Fruit fly (Drosophila melanogaster) whole organism, embryonic: ENCODE data around the gene Sox21a.

ENCODE experiments used
- CG10321 ChIP-seq: fragments of 200-800 bp; sonication (Bioruptor generic); IDR thresholded peaks from 2 replicates; pipeline ENCODE4 v1.3.6; 2022; ENCODE audit warnings: missing biosample characterization, missing genetic modification characterization
- CG10431 ChIP-seq: fragments of 200-800 bp; sonication (Bioruptor generic); optimal IDR thresholded peaks from 3 replicates; lab custom pipeline; 2018; ENCODE audit warnings: missing biosample characterization, mild to moderate bottlenecking, missing genetic modification characterization
- CG12236 ChIP-seq: fragments of 200-800 bp; sonication (Bioruptor generic); optimal IDR thresholded peaks from 2 replicates; lab custom pipeline; 2016; ENCODE audit warnings: missing biosample characterization, missing genetic modification characterization
- CG13424 ChIP-seq: fragments of 200-800 bp; sonication (Bioruptor generic); optimal IDR thresholded peaks from 2 replicates; lab custom pipeline; 2019; ENCODE audit warnings: missing biosample characterization, mild to moderate bottlenecking, missing genetic modification characterization, moderate library complexity
- CG13775 ChIP-seq: fragments of 200-800 bp; sonication (Bioruptor generic); optimal IDR thresholded peaks from 3 replicates; lab custom pipeline; 2017; ENCODE audit warnings: missing biosample characterization, mild to moderate bottlenecking, missing genetic modification characterization
- CG15514 ChIP-seq: fragments of 200-800 bp; sonication (Bioruptor generic); optimal IDR thresholded peaks from 3 replicates; lab custom pipeline; 2017; ENCODE audit warnings: missing biosample characterization, missing genetic modification characterization, mild to moderate bottlenecking, moderate library complexity, missing genetic modification reagents
- CG16863 ChIP-seq: fragments of 200-800 bp; sonication (Bioruptor generic); optimal IDR thresholded peaks from 3 replicates; lab custom pipeline; 2016; ENCODE audit warnings: missing biosample characterization, missing genetic modification characterization
- CG17829 ChIP-seq: fragments of 200-800 bp; optimal IDR thresholded peaks from 2 replicates; lab custom pipeline; 2019; ENCODE audit warnings: missing biosample characterization, mild to moderate bottlenecking, missing genetic modification characterization, moderate library complexity
- CG18764 ChIP-seq: fragments of 200-800 bp; sonication (Bioruptor generic); optimal IDR thresholded peaks from 3 replicates; lab custom pipeline; 2016; ENCODE audit warnings: missing biosample characterization, missing genetic modification characterization
- CG2712 ChIP-seq: fragments of 200-800 bp; optimal IDR thresholded peaks from 3 replicates; lab custom pipeline; 2019; ENCODE audit warnings: missing biosample characterization, mild to moderate bottlenecking, missing genetic modification characterization, moderate library complexity
- CG30431 ChIP-seq: fragments of 200-800 bp; sonication (Bioruptor generic); optimal IDR thresholded peaks from 2 replicates; lab custom pipeline; 2017; ENCODE audit warnings: missing biosample characterization, missing genetic modification characterization
- CG31441 ChIP-seq: fragments of 200-800 bp; sonication (Bioruptor generic); IDR thresholded peaks from 2 replicates; pipeline ENCODE4 v1.3.6; 2022; ENCODE audit warnings: missing biosample characterization, missing genetic modification characterization
- CG32767 ChIP-seq: fragments of 200-800 bp; sonication (Bioruptor generic); IDR thresholded peaks from 2 replicates; pipeline ENCODE4 v1.3.6; 2022; ENCODE audit warnings: missing biosample characterization, missing genetic modification characterization
- CG6175 ChIP-seq: fragments of 200-800 bp; sonication (Bioruptor generic); IDR thresholded peaks from 3 replicates; pipeline ENCODE4 v1.3.6; 2022; ENCODE audit warnings: missing biosample characterization, missing genetic modification characterization
- CG6683 ChIP-seq: fragments of 200-800 bp; sonication (Bioruptor generic); optimal IDR thresholded peaks from 2 replicates; lab custom pipeline; 2017; ENCODE audit warnings: missing biosample characterization, mild to moderate bottlenecking, missing genetic modification characterization, missing genetic modification reagents
- CG7928 ChIP-seq: fragments of 200-800 bp; sonication (Bioruptor generic); optimal IDR thresholded peaks from 2 replicates; lab custom pipeline; 2017; ENCODE audit warnings: missing biosample characterization, mild to moderate bottlenecking, missing genetic modification characterization
- CG8924 ChIP-seq: fragments of 200-800 bp; optimal IDR thresholded peaks from 3 replicates; lab custom pipeline; 2019; ENCODE audit warnings: missing biosample characterization, mild to moderate bottlenecking, missing genetic modification characterization, moderate library complexity
- CG8944 ChIP-seq: fragments of 200-800 bp; sonication (Bioruptor generic); optimal IDR thresholded peaks from 3 replicates; lab custom pipeline; 2016; ENCODE audit warnings: missing biosample characterization, missing genetic modification characterization
- CG9932 ChIP-seq: fragments of 200-800 bp; sonication (Bioruptor generic); IDR thresholded peaks from 2 replicates; pipeline ENCODE4 v1.3.6; 2022; ENCODE audit warnings: missing biosample characterization, missing genetic modification characterization
- D19B ChIP-seq: fragments of 200-800 bp; sonication (Bioruptor generic); optimal IDR thresholded peaks from 2 replicates; lab custom pipeline; 2017; ENCODE audit warnings: missing biosample characterization, mild to moderate bottlenecking, missing genetic modification characterization
- ERR ChIP-seq: fragments of 200-800 bp; sonication (Bioruptor generic); optimal IDR thresholded peaks from 2 replicates; lab custom pipeline; 2016; ENCODE audit warnings: missing biosample characterization, missing genetic modification characterization
- MBD-R2 ChIP-seq: fragments of 200-800 bp; sonication (Bioruptor generic); IDR thresholded peaks from 2 replicates; pipeline ENCODE4 v1.3.6; 2022; ENCODE audit warnings: missing biosample characterization, missing genetic modification characterization
- Mad ChIP-seq: fragments of 200-800 bp; sonication (Bioruptor generic); optimal IDR thresholded peaks from 2 replicates; lab custom pipeline; 2016; ENCODE audit warnings: missing biosample characterization, missing genetic modification characterization
- NK7.1 ChIP-seq: fragments of 200-800 bp; sonication (Bioruptor generic); optimal IDR thresholded peaks from 3 replicates; lab custom pipeline; 2016; ENCODE audit warnings: missing biosample characterization, missing genetic modification characterization
- Nf-YC ChIP-seq: fragments of 200-800 bp; optimal IDR thresholded peaks from 3 replicates; lab custom pipeline; 2019; ENCODE audit warnings: missing biosample characterization, mild to moderate bottlenecking, missing genetic modification characterization, moderate library complexity
- Scr ChIP-seq: fragments of 200-800 bp; sonication (Bioruptor generic); IDR thresholded peaks from 2 replicates; pipeline ENCODE4 v1.3.6; 2022; ENCODE audit warnings: missing biosample characterization, missing genetic modification characterization; ENCODE audit not compliant: partially characterized antibody
- Spps ChIP-seq: fragments of 200-800 bp; sonication (Bioruptor generic); optimal IDR thresholded peaks from 2 replicates; lab custom pipeline; 2018; ENCODE audit warnings: missing biosample characterization, mild to moderate bottlenecking, missing genetic modification characterization
- Stat92E ChIP-seq, 3 experiments: fragments of >200 bp in 2 of 3; fragments of 200-800 bp in 1 of 3; sonication (Bioruptor generic) in 1 of 3; optimal IDR thresholded peaks; 2 replicates each; lab custom pipeline; 2017 to 2019; ENCODE audit warnings: missing biosample characterization in 3 of 3, missing genetic modification characterization in 3 of 3, mild to moderate bottlenecking in 1 of 3, moderate library complexity in 1 of 3
- Trl ChIP-seq, 3 experiments: fragments of >200 bp in 2 of 3; fragments of 200-800 bp in 1 of 3; sonication (Bioruptor generic) in 1 of 3; optimal IDR thresholded peaks; 2 replicates in 1 of 3; 3 replicates in 2 of 3; lab custom pipeline; 2016 to 2017; ENCODE audit warnings: missing biosample characterization in 1 of 3, missing genetic modification characterization in 1 of 3
- YL-1 ChIP-seq: fragments of 200-800 bp; sonication (Bioruptor generic); optimal IDR thresholded peaks from 3 replicates; lab custom pipeline; 2017; ENCODE audit warnings: missing biosample characterization, mild to moderate bottlenecking, missing genetic modification characterization
- ac ChIP-seq: fragments of 200-800 bp; sonication (Bioruptor generic); optimal IDR thresholded peaks from 3 replicates; lab custom pipeline; 2017; ENCODE audit warnings: missing biosample characterization, mild to moderate bottlenecking, missing genetic modification characterization
- bab2 ChIP-seq: fragments of 200-800 bp; sonication (Bioruptor generic); optimal IDR thresholded peaks from 2 replicates; lab custom pipeline; 2016; ENCODE audit warnings: missing biosample characterization, missing genetic modification characterization
- bsh ChIP-seq, 2 experiments: fragments of 200-800 bp; sonication (Bioruptor generic); optimal IDR thresholded peaks; 2 replicates each; lab custom pipeline; 2017 to 2018; ENCODE audit warnings: mild to moderate bottlenecking in 2 of 2, missing biosample characterization in 2 of 2, missing genetic modification characterization in 2 of 2, moderate library complexity in 1 of 2
- cato ChIP-seq: fragments of 200-800 bp; sonication (Bioruptor generic); optimal IDR thresholded peaks from 2 replicates; lab custom pipeline; 2016; ENCODE audit warnings: missing biosample characterization, missing genetic modification characterization, borderline replicate concordance
- da ChIP-seq: fragments of 200-800 bp; sonication (Bioruptor generic); optimal IDR thresholded peaks from 2 replicates; lab custom pipeline; 2016; ENCODE audit warnings: missing biosample characterization, missing genetic modification characterization
- dan ChIP-seq: fragments of 200-800 bp; sonication (Bioruptor generic); IDR thresholded peaks from 2 replicates; pipeline ENCODE4 v1.3.6; 2022; ENCODE audit warnings: missing biosample characterization, missing genetic modification characterization
- dysf ChIP-seq: fragments of 200-800 bp; sonication (Bioruptor generic); IDR thresholded peaks from 3 replicates; pipeline ENCODE4 v1.3.6; 2022; ENCODE audit warnings: missing biosample characterization, missing genetic modification characterization
- esg ChIP-seq: fragments of 200-800 bp; sonication (Bioruptor generic); conservative IDR thresholded peaks from 2 replicates; pipeline ENCODE4 v1.3.6; 2022; ENCODE audit warnings: missing biosample characterization, missing genetic modification characterization
- gem ChIP-seq: fragments of 200-800 bp; sonication (Bioruptor generic); optimal IDR thresholded peaks from 2 replicates; lab custom pipeline; 2019; ENCODE audit warnings: missing biosample characterization, mild to moderate bottlenecking, missing genetic modification characterization, moderate library complexity
- gsb-n ChIP-seq: fragments of 200-800 bp; sonication (Bioruptor generic); optimal IDR thresholded peaks from 3 replicates; lab custom pipeline; 2018; ENCODE audit warnings: missing biosample characterization, mild to moderate bottlenecking, missing genetic modification characterization
- klu ChIP-seq: fragments of 200-800 bp; sonication (Bioruptor generic); IDR thresholded peaks from 2 replicates; pipeline ENCODE4 v1.3.6; 2022; ENCODE audit warnings: missing biosample characterization, missing genetic modification characterization
- lilli ChIP-seq: fragments of 200-800 bp; sonication (Bioruptor generic); optimal IDR thresholded peaks from 3 replicates; lab custom pipeline; 2016; ENCODE audit warnings: missing biosample characterization, missing genetic modification characterization
- oc ChIP-seq: fragments of 200-800 bp; sonication (Bioruptor generic); optimal IDR thresholded peaks from 2 replicates; lab custom pipeline; 2018; ENCODE audit warnings: missing biosample characterization, mild to moderate bottlenecking, missing genetic modification characterization, moderate library complexity
- phol ChIP-seq: fragments of 200-800 bp; sonication (Bioruptor generic); optimal IDR thresholded peaks from 3 replicates; lab custom pipeline; 2018; ENCODE audit warnings: missing biosample characterization, mild to moderate bottlenecking, missing genetic modification characterization, moderate library complexity
- psq ChIP-seq: fragments of 200-800 bp; sonication (Bioruptor generic); optimal IDR thresholded peaks from 2 replicates; lab custom pipeline; 2017; ENCODE audit warnings: missing biosample characterization, missing genetic modification characterization
- salm ChIP-seq: fragments of 200-800 bp; sonication (Bioruptor generic); optimal IDR thresholded peaks from 2 replicates; lab custom pipeline; 2018; ENCODE audit warnings: missing biosample characterization, mild to moderate bottlenecking, missing genetic modification characterization
- seq ChIP-seq: fragments of 200-800 bp; sonication (Bioruptor generic); IDR thresholded peaks from 2 replicates; pipeline ENCODE4 v1.3.6; 2022; ENCODE audit warnings: missing biosample characterization, missing genetic modification characterization
- tup ChIP-seq: fragments of 200-800 bp; sonication (Bioruptor generic); optimal IDR thresholded peaks from 2 replicates; lab custom pipeline; 2016; ENCODE audit warnings: missing biosample characterization, mild to moderate bottlenecking, missing genetic modification characterization, moderate library complexity
- vnd ChIP-seq: fragments of 200-800 bp; sonication (Bioruptor generic); IDR thresholded peaks from 3 replicates; pipeline ENCODE4 v1.3.6; 2022; ENCODE audit warnings: missing biosample characterization, missing genetic modification characterization; ENCODE audit not compliant: partially characterized antibody
- zen ChIP-seq: fragments of 200-800 bp; sonication (Bioruptor generic); optimal IDR thresholded peaks from 3 replicates; lab custom pipeline; 2018; ENCODE audit warnings: missing biosample characterization, mild to moderate bottlenecking, missing genetic modification characterization, moderate library complexity
- zf30C ChIP-seq: fragments of 200-800 bp; sonication (Bioruptor generic); optimal IDR thresholded peaks from 3 replicates; lab custom pipeline; 2018; ENCODE audit warnings: missing biosample characterization, mild to moderate bottlenecking, missing genetic modification characterization

Sox21a gene

dm6 chr3L:14146386-14146785 lies 38.5 kb upstream of the Sox21a start (continued):
- TF ChIP-seq Scr (GFP tag; lab: Robert Waterston, UW) = no peak
- peak; percentile 10 for TF ChIP-seq Spps (tag; lab: Kevin White, UChicago)
- TF ChIP-seq salm (tag; lab: Kevin White, UChicago) = no peak
- no peak for TF ChIP-seq CG9932 (GFP tag; lab: Robert Waterston, UW)
- TF ChIP-seq Trl (optimal IDR thresholded peaks at IDR 0.05; lab: Kevin White, UChicago) = no peak
- no peak for TF ChIP-seq Trl (GFP tag; optimal IDR thresholded peaks at IDR 0.05; lab: Kevin White, UChicago)
- TF ChIP-seq klu = no peak
- TF ChIP-seq CG8944 (GFP tag; lab: Kevin White, UChicago) = no peak
- TF ChIP-seq CG32767 (GFP tag; lab: Robert Waterston, UW) = no peak
- no peak for TF ChIP-seq CG13424 (tag; lab: Kevin White, UChicago)
- no peak for TF ChIP-seq Nf-YC
- TF ChIP-seq dysf (GFP tag; lab: Robert Waterston, UW) = no peak
- no peak for TF ChIP-seq bab2 (GFP tag; lab: Kevin White, UChicago)
- TF ChIP-seq CG17829 = peak; percentile 8
- TF ChIP-seq ERR = no peak
- TF ChIP-seq vnd (GFP tag; lab: Robert Waterston, UW) = no peak
- TF ChIP-seq CG12236 (GFP tag; lab: Kevin White, UChicago) = no peak
- TF ChIP-seq CG6175 (GFP tag; lab: Robert Waterston, UW) = no peak
- TF ChIP-seq CG13775 (GFP tag; lab: Kevin White, UChicago) = no peak
- no peak for TF ChIP-seq NK7.1 (GFP tag; lab: Kevin White, UChicago)
- TF ChIP-seq YL-1 (GFP tag; lab: Kevin White, UChicago) = no peak
- no peak for TF ChIP-seq CG16863
- peak in 1 of 2 experiments; percentile 59 for TF ChIP-seq bsh (GFP tag; optimal IDR thresholded peaks at IDR 0.05; lab: Kevin White, UChicago)
- no peak for TF ChIP-seq Stat92E (GFP tag; optimal IDR thresholded peaks at IDR 0.05; lab: Kevin White, UChicago)
- TF ChIP-seq CG6683 = no peak
- TF ChIP-seq seq (GFP tag; lab: Robert Waterston, UW) = no peak
- peak; percentile 58 for TF ChIP-seq CG2712
- TF ChIP-seq gsb-n (tag; lab: Kevin White, UChicago) = peak; percentile 18
- no peak for TF ChIP-seq ac (GFP tag; lab: Kevin White, UChicago)
- no peak for TF ChIP-seq psq (GFP tag; lab: Kevin White, UChicago)
- TF ChIP-seq oc = no peak
- peak; percentile 38; the same call in 1 of the 2 replicates for TF ChIP-seq CG31441 (GFP tag; lab: Robert Waterston, UW)
- no peak for TF ChIP-seq CG10321
- no peak for TF ChIP-seq lilli (GFP tag; lab: Kevin White, UChicago)
- peak; percentile 3 for TF ChIP-seq CG8924 (tag; lab: Kevin White, UChicago)
- no peak for TF ChIP-seq CG7928
- no peak for TF ChIP-seq zen (tag; lab: Kevin White, UChicago)
- no peak for TF ChIP-seq tup
- no peak for TF ChIP-seq MBD-R2 (GFP tag; lab: Robert Waterston, UW)
- TF ChIP-seq gem (tag; lab: Kevin White, UChicago) = peak; percentile 50
- no peak for TF ChIP-seq dan (GFP tag; lab: Robert Waterston, UW)
- TF ChIP-seq CG30431 (GFP tag; lab: Kevin White, UChicago) = no peak
- TF ChIP-seq CG18764 (GFP tag; lab: Kevin White, UChicago) = no peak
- no peak for TF ChIP-seq CG15514 (GFP tag; lab: Kevin White, UChicago)
- TF ChIP-seq zf30C (GFP tag; lab: Kevin White, UChicago) = peak; percentile 48
- no peak for TF ChIP-seq da (GFP tag; lab: Kevin White, UChicago)
- no peak for TF ChIP-seq D19B (GFP tag; lab: Kevin White, UChicago)
- TF ChIP-seq esg (GFP tag; lab: Robert Waterston, UW) = no peak
- no peak for TF ChIP-seq cato (GFP tag; lab: Kevin White, UChicago)
- peak; percentile 62 for TF ChIP-seq phol (tag; lab: Kevin White, UChicago)
- TF ChIP-seq Mad (GFP tag; lab: Kevin White, UChicago) = no peak
- TF ChIP-seq CG10431 (GFP tag; lab: Kevin White, UChicago) = no peak
